Fruit fly (Drosophila melanogaster) whole organism, embryonic: Measurements from ENCODE around the gene CG6294.

Experiments
- CG12071 ChIP-seq: fragments of 200-800 bp; sonication (Bioruptor generic); optimal IDR thresholded peaks from 3 replicates; lab custom pipeline; 2018; ENCODE audit warnings: missing biosample characterization, mild to moderate bottlenecking, missing genetic modification characterization
- CG12659 ChIP-seq: fragments of 200-800 bp; sonication (Bioruptor generic); optimal IDR thresholded peaks from 3 replicates; lab custom pipeline; 2017; ENCODE audit warnings: mild to moderate bottlenecking, missing biosample characterization, missing genetic modification reagents, missing genetic modification characterization
- CG13287 ChIP-seq: fragments of 200-800 bp; sonication (Bioruptor generic); IDR thresholded peaks from 2 replicates; pipeline ENCODE4 v1.3.6; 2022; ENCODE audit warnings: missing biosample characterization, missing genetic modification characterization; ENCODE audit not compliant: partially characterized antibody
- CG15269 ChIP-seq: fragments of 200-800 bp; sonication (Bioruptor generic); optimal IDR thresholded peaks from 2 replicates; lab custom pipeline; 2018; ENCODE audit warnings: missing biosample characterization, mild to moderate bottlenecking, missing genetic modification characterization, moderate library complexity
- CG1602 ChIP-seq: fragments of 200-800 bp; sonication (Bioruptor generic); optimal IDR thresholded peaks from 3 replicates; lab custom pipeline; 2016; ENCODE audit warnings: missing biosample characterization, missing genetic modification characterization
- CG17385 ChIP-seq: fragments of 200-800 bp; sonication (Bioruptor generic); optimal IDR thresholded peaks from 3 replicates; lab custom pipeline; 2018; ENCODE audit warnings: missing biosample characterization, mild to moderate bottlenecking, missing genetic modification characterization
- CG17802 ChIP-seq: fragments of 200-800 bp; sonication (Bioruptor generic); optimal IDR thresholded peaks from 2 replicates; lab custom pipeline; 2018; ENCODE audit warnings: missing biosample characterization, mild to moderate bottlenecking, missing genetic modification characterization, moderate library complexity
- CG18476 ChIP-seq: fragments of 200-800 bp; sonication (Bioruptor generic); optimal IDR thresholded peaks from 2 replicates; lab custom pipeline; 2016; ENCODE audit warnings: missing biosample characterization, mild to moderate bottlenecking, missing genetic modification characterization
- CG2120 ChIP-seq: fragments of 200-800 bp; sonication (Bioruptor generic); optimal IDR thresholded peaks from 3 replicates; lab custom pipeline; 2016; ENCODE audit warnings: missing biosample characterization, missing genetic modification characterization
- CG30020 ChIP-seq: fragments of 200-800 bp; optimal IDR thresholded peaks from 2 replicates; lab custom pipeline; 2019; ENCODE audit warnings: missing biosample characterization, mild to moderate bottlenecking, missing genetic modification characterization, moderate library complexity
- CG31365 ChIP-seq: fragments of 200-800 bp; sonication (Bioruptor generic); optimal IDR thresholded peaks from 2 replicates; lab custom pipeline; 2018; ENCODE audit warnings: missing biosample characterization, mild to moderate bottlenecking, missing genetic modification characterization
- CG34224 ChIP-seq: fragments of 200-800 bp; sonication (Bioruptor generic); IDR thresholded peaks from 3 replicates; pipeline ENCODE4 v1.3.6; 2022; ENCODE audit warnings: missing biosample characterization, missing genetic modification characterization; ENCODE audit not compliant: partially characterized antibody
- CG4282 ChIP-seq: fragments of 200-800 bp; sonication (Bioruptor generic); optimal IDR thresholded peaks from 2 replicates; lab custom pipeline; 2016; ENCODE audit warnings: missing biosample characterization, missing genetic modification characterization
- CG4730 ChIP-seq: fragments of 200-800 bp; sonication (Bioruptor generic); IDR thresholded peaks from 2 replicates; pipeline ENCODE4 v1.3.6; 2022; ENCODE audit warnings: missing biosample characterization, missing genetic modification characterization
- CG6272 ChIP-seq: fragments of 200-800 bp; sonication (Bioruptor generic); IDR thresholded peaks from 2 replicates; pipeline ENCODE4 v1.3.6; 2022; ENCODE audit warnings: missing biosample characterization, missing genetic modification characterization
- CG7928 ChIP-seq: fragments of 200-800 bp; sonication (Bioruptor generic); optimal IDR thresholded peaks from 2 replicates; lab custom pipeline; 2017; ENCODE audit warnings: missing biosample characterization, mild to moderate bottlenecking, missing genetic modification characterization
- CG7963 ChIP-seq: fragments of 200-800 bp; sonication (Bioruptor generic); IDR thresholded peaks from 3 replicates; pipeline ENCODE4 v1.3.6; 2022; ENCODE audit warnings: missing biosample characterization, missing genetic modification characterization; ENCODE audit not compliant: partially characterized antibody
- CG9215 ChIP-seq: fragments of 200-800 bp; sonication (Bioruptor generic); IDR thresholded peaks from 2 replicates; pipeline ENCODE4 v1.3.6; 2022; ENCODE audit warnings: missing biosample characterization, missing genetic modification characterization
- Eip74EF ChIP-seq, 2 experiments: fragments of 200-800 bp in 1 of 2; fragments of >200 bp in 1 of 2; sonication (Bioruptor generic) in 1 of 2; optimal IDR thresholded peaks; 2 replicates each; lab custom pipeline; 2017 to 2019; ENCODE audit warnings: missing biosample characterization in 2 of 2, missing genetic modification characterization in 2 of 2, mild to moderate bottlenecking in 1 of 2, moderate library complexity in 1 of 2
- Ets65A ChIP-seq: fragments of 200-800 bp; sonication (Bioruptor generic); peaks from one replicate; lab custom pipeline; 2016; ENCODE audit warnings: missing biosample characterization, missing genetic modification characterization
- Hr78 ChIP-seq, 2 experiments: fragments of 200-800 bp in 1 of 2; fragments of >200 bp in 1 of 2; sonication (Bioruptor generic) in 1 of 2; optimal IDR thresholded peaks; 2 replicates each; lab custom pipeline; 2017 to 2019; ENCODE audit warnings: missing biosample characterization in 2 of 2, missing genetic modification characterization in 2 of 2, mild to moderate bottlenecking in 1 of 2, moderate library complexity in 1 of 2
- Lpt ChIP-seq: fragments of >200 bp; optimal IDR thresholded peaks from 2 replicates; lab custom pipeline; 2018; ENCODE audit warnings: missing biosample characterization, missing genetic modification characterization
- MESR4 ChIP-seq: fragments of 200-800 bp; sonication (Bioruptor generic); optimal IDR thresholded peaks from 2 replicates; lab custom pipeline; 2018; ENCODE audit warnings: missing biosample characterization, mild to moderate bottlenecking, missing genetic modification characterization, moderate library complexity
- Nf-YB ChIP-seq: fragments of 200-800 bp; sonication (Bioruptor generic); optimal IDR thresholded peaks from 3 replicates; lab custom pipeline; 2019; ENCODE audit warnings: missing biosample characterization, mild to moderate bottlenecking, missing genetic modification characterization, moderate library complexity
- Opbp ChIP-seq: fragments of 200-800 bp; sonication (Bioruptor generic); IDR thresholded peaks from 3 replicates; pipeline ENCODE4 v1.3.6; 2022; ENCODE audit warnings: missing biosample characterization, missing genetic modification characterization; ENCODE audit not compliant: partially characterized antibody
- Optix ChIP-seq: fragments of 200-800 bp; sonication (Bioruptor generic); IDR thresholded peaks from 3 replicates; pipeline ENCODE4 v1.3.6; 2022; ENCODE audit warnings: missing biosample characterization, missing genetic modification characterization
- Sox102F ChIP-seq: fragments of 200-800 bp; sonication (Bioruptor generic); optimal IDR thresholded peaks from 2 replicates; lab custom pipeline; 2018; ENCODE audit warnings: missing biosample characterization, mild to moderate bottlenecking, missing genetic modification characterization, moderate library complexity
- YL-1 ChIP-seq: fragments of 200-800 bp; sonication (Bioruptor generic); optimal IDR thresholded peaks from 3 replicates; lab custom pipeline; 2017; ENCODE audit warnings: missing biosample characterization, mild to moderate bottlenecking, missing genetic modification characterization
- abd-A ChIP-seq: fragments of 200-800 bp; sonication (Bioruptor generic); optimal IDR thresholded peaks from 3 replicates; lab custom pipeline; 2019; ENCODE audit warnings: missing biosample characterization, mild to moderate bottlenecking, missing genetic modification characterization, moderate library complexity
- bbx ChIP-seq: fragments of 200-800 bp; sonication (Bioruptor generic); IDR thresholded peaks from 2 replicates; pipeline ENCODE4 v1.3.6; 2022; ENCODE audit warnings: missing biosample characterization, missing genetic modification characterization; ENCODE audit not compliant: partially characterized antibody
- cad ChIP-seq: fragments of >200 bp; optimal IDR thresholded peaks from 2 replicates; lab custom pipeline; 2017; ENCODE audit warnings: missing biosample characterization, missing genetic modification characterization
- caup ChIP-seq: fragments of 200-800 bp; sonication (Bioruptor generic); optimal IDR thresholded peaks from 3 replicates; lab custom pipeline; 2017; ENCODE audit warnings: missing biosample characterization, mild to moderate bottlenecking, missing genetic modification characterization, moderate library complexity; ENCODE audit not compliant: severe bottlenecking
- ems ChIP-seq: fragments of 200-800 bp; sonication (Bioruptor generic); optimal IDR thresholded peaks from 3 replicates; lab custom pipeline; 2016; ENCODE audit warnings: missing biosample characterization, missing genetic modification characterization
- eyg ChIP-seq: fragments of 200-800 bp; sonication (Bioruptor generic); optimal IDR thresholded peaks from 3 replicates; lab custom pipeline; 2016; ENCODE audit warnings: missing biosample characterization, missing genetic modification characterization
- fd3F ChIP-seq: fragments of 200-800 bp; sonication (Bioruptor generic); optimal IDR thresholded peaks from 2 replicates; lab custom pipeline; 2018; ENCODE audit warnings: missing biosample characterization, mild to moderate bottlenecking, missing genetic modification characterization, moderate library complexity
- fd64A ChIP-seq: fragments of 200-800 bp; sonication (Bioruptor generic); optimal IDR thresholded peaks from 3 replicates; lab custom pipeline; 2018; ENCODE audit warnings: missing biosample characterization, mild to moderate bottlenecking, missing genetic modification characterization
- ftz-f1 ChIP-seq: fragments of 200-800 bp; sonication (Bioruptor generic); optimal IDR thresholded peaks from 2 replicates; lab custom pipeline; 2016; ENCODE audit warnings: missing biosample characterization, missing genetic modification characterization
- gsb-n ChIP-seq: fragments of 200-800 bp; sonication (Bioruptor generic); optimal IDR thresholded peaks from 3 replicates; lab custom pipeline; 2018; ENCODE audit warnings: missing biosample characterization, mild to moderate bottlenecking, missing genetic modification characterization
- hbn ChIP-seq: fragments of 200-800 bp; sonication (Bioruptor generic); IDR thresholded peaks from 2 replicates; pipeline ENCODE4 v1.3.6; 2022; ENCODE audit warnings: missing biosample characterization, missing genetic modification characterization; ENCODE audit not compliant: partially characterized antibody
- hkb ChIP-seq, 2 experiments: fragments of 200-800 bp in 1 of 2; fragments of >200 bp in 1 of 2; sonication (Bioruptor generic) in 1 of 2; IDR thresholded peaks in 1 of 2; optimal IDR thresholded peaks in 1 of 2; 2 replicates each; pipeline versions ENCODE4 v1.3.6 to Lab custom; 2017 to 2022; ENCODE audit warnings: missing biosample characterization in 1 of 2, missing genetic modification characterization in 1 of 2
- jing ChIP-seq: fragments of 200-800 bp; sonication (Bioruptor generic); optimal IDR thresholded peaks from 2 replicates; lab custom pipeline; 2018; ENCODE audit warnings: missing biosample characterization, mild to moderate bottlenecking, missing genetic modification characterization
- mld ChIP-seq: fragments of 200-800 bp; sonication (Bioruptor generic); IDR thresholded peaks from 3 replicates; pipeline ENCODE4 v1.3.6; 2022; ENCODE audit warnings: missing biosample characterization, missing genetic modification characterization; ENCODE audit not compliant: partially characterized antibody
- nerfin-1 ChIP-seq: fragments of 200-800 bp; sonication (Bioruptor generic); optimal IDR thresholded peaks from 3 replicates; lab custom pipeline; 2019; ENCODE audit warnings: missing biosample characterization, mild to moderate bottlenecking, missing genetic modification characterization, moderate library complexity
- odd ChIP-seq: fragments of 200-800 bp; sonication (Bioruptor generic); optimal IDR thresholded peaks from 2 replicates; lab custom pipeline; 2017; ENCODE audit warnings: missing biosample characterization, mild to moderate bottlenecking, missing genetic modification characterization
- rib ChIP-seq: fragments of 200-800 bp; sonication (Bioruptor generic); IDR thresholded peaks from 2 replicates; pipeline ENCODE4 v1.3.6; 2022; ENCODE audit warnings: missing biosample characterization, missing genetic modification characterization
- sens-2 ChIP-seq: fragments of 200-800 bp; sonication (Bioruptor generic); IDR thresholded peaks from 2 replicates; pipeline ENCODE4 v1.3.6; 2022; ENCODE audit warnings: missing biosample characterization, missing genetic modification characterization
- slbo ChIP-seq: fragments of 200-800 bp; sonication (Bioruptor generic); IDR thresholded peaks from 2 replicates; pipeline ENCODE4 v1.3.6; 2022; ENCODE audit warnings: missing biosample characterization, missing genetic modification characterization
- sob ChIP-seq: fragments of 200-800 bp; sonication (Bioruptor generic); IDR thresholded peaks from 2 replicates; pipeline ENCODE4 v1.3.6; 2022; ENCODE audit warnings: missing biosample characterization, missing genetic modification characterization
- sqz ChIP-seq: fragments of 200-800 bp; sonication (Bioruptor generic); optimal IDR thresholded peaks from 3 replicates; lab custom pipeline; 2018; ENCODE audit warnings: missing biosample characterization, mild to moderate bottlenecking, missing genetic modification characterization

The CG6294 gene

dm6 chrX:15475367-15475789 is 12.9 kb downstream of the CG6294 start, which contains the start of gene mh (continued):
- TF ChIP-seq cad, result no peak
- TF ChIP-seq Optix (GFP tag; lab: Robert Waterston, UW), result no peak
- peak; percentile 78 for TF ChIP-seq Opbp (GFP tag; lab: Robert Waterston, UW)
- no peak for TF ChIP-seq CG17802 (tag; lab: Kevin White, UChicago)
- peak; percentile 50 for TF ChIP-seq CG12659 (GFP tag; lab: Kevin White, UChicago)
- TF ChIP-seq sqz, result no peak
- no peak for TF ChIP-seq ems (GFP tag; lab: Kevin White, UChicago)
- TF ChIP-seq Lpt (GFP tag; lab: Kevin White, UChicago), result no peak
- no peak for TF ChIP-seq Hr78 (GFP tag; optimal IDR thresholded peaks at IDR 0.05; lab: Kevin White, UChicago)
- peak; percentile 44; the same call in 2 of the 3 replicates for TF ChIP-seq CG34224 (GFP tag; lab: Robert Waterston, UW)
- no peak for TF ChIP-seq jing (GFP tag; lab: Kevin White, UChicago)
- TF ChIP-seq abd-A (tag; lab: Kevin White, UChicago), result no peak
- no peak for TF ChIP-seq hkb (optimal IDR thresholded peaks at IDR 0.05; lab: Kevin White, UChicago)
- TF ChIP-seq hkb (GFP tag; IDR thresholded peaks at IDR 0.05; lab: Robert Waterston, UW), result no peak
- no peak for TF ChIP-seq gsb-n (tag; lab: Kevin White, UChicago)
- TF ChIP-seq odd (GFP tag; lab: Kevin White, UChicago), result no peak
- TF ChIP-seq MESR4 (GFP tag; lab: Kevin White, UChicago), result no peak
- TF ChIP-seq CG1602 (GFP tag; lab: Kevin White, UChicago), result no peak
- TF ChIP-seq fd64A (GFP tag; lab: Kevin White, UChicago), result no peak
- peak; percentile 32 for TF ChIP-seq fd3F (GFP tag; lab: Kevin White, UChicago)
- TF ChIP-seq Sox102F (GFP tag; lab: Kevin White, UChicago), result no peak
- no peak for TF ChIP-seq Eip74EF (GFP tag; optimal IDR thresholded peaks at IDR 0.05; lab: Kevin White, UChicago)
- TF ChIP-seq nerfin-1 (tag; lab: Kevin White, UChicago), result peak; percentile 42
- peak; percentile 24 for TF ChIP-seq CG2120 (GFP tag; lab: Kevin White, UChicago)
- TF ChIP-seq hbn, result peak; percentile 21; the same call in 1 of the 2 replicates
- peak; percentile 46; the same call in 1 of the 3 replicates for TF ChIP-seq mld
- TF ChIP-seq CG31365, result no peak
- TF ChIP-seq eyg (GFP tag; lab: Kevin White, UChicago), result no peak
- peak; percentile 19 for TF ChIP-seq CG17385
- no peak for TF ChIP-seq caup (GFP tag; lab: Kevin White, UChicago)
- TF ChIP-seq CG7928, result no peak
- no peak for TF ChIP-seq ftz-f1
- TF ChIP-seq CG6272 (GFP tag; lab: Robert Waterston, UW), result no peak
- TF ChIP-seq CG18476 (GFP tag; lab: Kevin White, UChicago), result peak; percentile 10
- TF ChIP-seq Nf-YB (GFP tag; lab: Kevin White, UChicago), result no peak
- peak; percentile 4 for TF ChIP-seq YL-1 (GFP tag; lab: Kevin White, UChicago)
- TF ChIP-seq CG4730 (GFP tag; lab: Robert Waterston, UW), result no peak
- TF ChIP-seq CG15269 (tag; lab: Kevin White, UChicago), result no peak
- no peak for TF ChIP-seq CG30020
- TF ChIP-seq CG4282 (GFP tag; lab: Kevin White, UChicago), result no peak
- TF ChIP-seq slbo (GFP tag; lab: Robert Waterston, UW), result peak; percentile 48
- peak; percentile 80 for TF ChIP-seq bbx (GFP tag; lab: Robert Waterston, UW)
- no peak for TF ChIP-seq CG12071 (GFP tag; lab: Kevin White, UChicago)
- no peak for TF ChIP-seq rib (GFP tag; lab: Robert Waterston, UW)
- no peak for TF ChIP-seq sens-2 (GFP tag; lab: Robert Waterston, UW)
- TF ChIP-seq CG9215 (GFP tag; lab: Robert Waterston, UW), result peak; percentile 33; the same call in 1 of the 2 replicates
- no peak for TF ChIP-seq Ets65A (GFP tag; lab: Kevin White, UChicago)
- 0 out of 3 replicates have a peak, but pooled peaks have one; percentile 50 for TF ChIP-seq CG7963 (GFP tag; lab: Robert Waterston, UW)
- no peak; the same call in 1 of the 2 replicates for TF ChIP-seq sob (GFP tag; lab: Robert Waterston, UW)
- TF ChIP-seq CG13287 (GFP tag; lab: Robert Waterston, UW), result peak; percentile 73
